Worm (Caenorhabditis elegans) whole organism, L2 larva: ENCODE data around the gene C18H9.5.

Experiments
- C34F6.9 ChIP-seq: fragments of 150-350 bp; optimal IDR thresholded peaks from 2 replicates; lab custom pipeline; 2014; ENCODE audit warnings: missing biosample characterization, missing genetic modification characterization
- F13H6.1 ChIP-seq: sonication (generic microtip); optimal IDR thresholded peaks from 2 replicates; lab custom pipeline; 2016; ENCODE audit warnings: missing genetic modification characterization, missing compliant biosample characterization
- R02D3.7 ChIP-seq: fragments of 150-350 bp; optimal IDR thresholded peaks from 2 replicates; lab custom pipeline; 2014; ENCODE audit warnings: missing biosample characterization, missing genetic modification characterization
- Y55F3AM.14 ChIP-seq: fragments of 200-800 bp; sonication (Bioruptor generic); optimal IDR thresholded peaks from 2 replicates; lab custom pipeline; 2018; ENCODE audit warnings: mild to moderate bottlenecking, missing genetic modification characterization, missing compliant biosample characterization
- ZK546.5 ChIP-seq: sonication (generic microtip); optimal IDR thresholded peaks from 2 replicates; lab custom pipeline; 2017; ENCODE audit warnings: missing biosample characterization, missing genetic modification characterization
- alr-1 ChIP-seq: fragments of 150-350 bp; optimal IDR thresholded peaks from 2 replicates; lab custom pipeline; 2014; ENCODE audit warnings: missing biosample characterization, missing genetic modification characterization
- aly-2 ChIP-seq: fragments of 150-350 bp; optimal IDR thresholded peaks from 2 replicates; lab custom pipeline; 2014; ENCODE audit warnings: missing biosample characterization, missing genetic modification characterization
- ama-1 ChIP-seq: fragments of 150-350 bp; optimal IDR thresholded peaks from 2 replicates; lab custom pipeline; 2018; ENCODE audit warnings: inconsistent platforms
- blmp-1 ChIP-seq: sonication (generic microtip); optimal IDR thresholded peaks from 2 replicates; lab custom pipeline; 2017; ENCODE audit warnings: missing genetic modification characterization, mild to moderate bottlenecking, missing compliant biosample characterization, antibody characterized with exemption, moderate library complexity; ENCODE audit not compliant: insufficient read depth
- ceh-16 ChIP-seq: fragments of 150-350 bp; optimal IDR thresholded peaks from 2 replicates; lab custom pipeline; 2014; ENCODE audit warnings: missing biosample characterization, missing genetic modification characterization
- ceh-82 ChIP-seq: fragments of 150-350 bp; optimal IDR thresholded peaks from 2 replicates; lab custom pipeline; 2014; ENCODE audit warnings: missing biosample characterization, missing genetic modification characterization
- crh-2 ChIP-seq: sonication (generic microtip); optimal IDR thresholded peaks from 2 replicates; lab custom pipeline; 2017; ENCODE audit warnings: missing biosample characterization, missing genetic modification characterization
- dmd-4 ChIP-seq: sonication (generic microtip); optimal IDR thresholded peaks from 2 replicates; lab custom pipeline; 2017; ENCODE audit warnings: missing biosample characterization, missing genetic modification characterization
- egl-27 ChIP-seq: sonication (generic microtip); optimal IDR thresholded peaks from 3 replicates; lab custom pipeline; 2017; ENCODE audit warnings: missing biosample characterization, missing genetic modification reagents, missing genetic modification characterization
- elt-1 ChIP-seq: fragments of 150-350 bp; optimal IDR thresholded peaks from 2 replicates; lab custom pipeline; 2014; ENCODE audit warnings: missing biosample characterization, missing genetic modification characterization
- elt-3 ChIP-seq: sonication (generic microtip); optimal IDR thresholded peaks from 2 replicates; lab custom pipeline; 2017; ENCODE audit warnings: missing biosample characterization, missing genetic modification characterization
- fos-1 ChIP-seq: fragments of 150-350 bp; optimal IDR thresholded peaks from 2 replicates; lab custom pipeline; 2014; ENCODE audit warnings: missing biosample characterization, missing genetic modification characterization
- gmeb-1 ChIP-seq: fragments of 150-350 bp; optimal IDR thresholded peaks from 2 replicates; lab custom pipeline; 2014; ENCODE audit warnings: missing biosample characterization, missing genetic modification characterization
- lin-11 ChIP-seq: fragments of 150-350 bp; sonication (generic microtip); optimal IDR thresholded peaks from 2 replicates; lab custom pipeline; 2014; ENCODE audit warnings: missing biosample characterization, missing genetic modification characterization, inconsistent platforms, mixed read lengths
- lin-13 ChIP-seq: fragments of 150-350 bp; optimal IDR thresholded peaks from 2 replicates; lab custom pipeline; 2014; ENCODE audit warnings: missing biosample characterization, missing genetic modification reagents, missing genetic modification characterization
- lin-39 ChIP-seq: fragments of 150-350 bp; optimal IDR thresholded peaks from 2 replicates; lab custom pipeline; 2014; ENCODE audit warnings: missing biosample characterization, missing genetic modification reagents, missing genetic modification characterization
- lsy-2 ChIP-seq, 2 experiments: fragments of 150-350 bp in 1 of 2; sonication (generic microtip) in 1 of 2; optimal IDR thresholded peaks; 2 replicates each; lab custom pipeline; 2014 to 2017; ENCODE audit warnings: missing biosample characterization in 2 of 2, missing genetic modification characterization in 2 of 2
- mab-5 ChIP-seq: fragments of 150-350 bp; optimal IDR thresholded peaks from 2 replicates; lab custom pipeline; 2014; ENCODE audit warnings: missing biosample characterization, missing genetic modification characterization
- mbf-1 ChIP-seq: sonication (generic microtip); optimal IDR thresholded peaks from 2 replicates; lab custom pipeline; 2017; ENCODE audit warnings: missing biosample characterization, missing genetic modification characterization
- mdl-1 ChIP-seq, 2 experiments: fragments of 150-350 bp in 1 of 2; sonication (generic microtip) in 1 of 2; optimal IDR thresholded peaks; 2 replicates each; lab custom pipeline; 2017; ENCODE audit warnings: missing biosample characterization in 2 of 2, missing genetic modification characterization in 2 of 2
- nhr-10 ChIP-seq: sonication (generic microtip); optimal IDR thresholded peaks from 2 replicates; lab custom pipeline; 2017; ENCODE audit warnings: missing biosample characterization, missing genetic modification characterization
- nhr-11 ChIP-seq: fragments of 150-350 bp; optimal IDR thresholded peaks from 2 replicates; lab custom pipeline; 2014; ENCODE audit warnings: missing biosample characterization, missing genetic modification characterization
- nhr-12 ChIP-seq: fragments of 150-350 bp; optimal IDR thresholded peaks from 2 replicates; lab custom pipeline; 2014; ENCODE audit warnings: missing biosample characterization, missing genetic modification characterization
- nhr-129 ChIP-seq: fragments of 150-350 bp; optimal IDR thresholded peaks from 2 replicates; lab custom pipeline; 2014; ENCODE audit warnings: missing biosample characterization, missing genetic modification characterization
- nhr-21 ChIP-seq: fragments of 150-350 bp; optimal IDR thresholded peaks from 2 replicates; lab custom pipeline; 2014; ENCODE audit warnings: missing biosample characterization, missing genetic modification characterization
- nhr-23 ChIP-seq: fragments of 150-350 bp; optimal IDR thresholded peaks from 2 replicates; lab custom pipeline; 2014; ENCODE audit warnings: missing biosample characterization, missing genetic modification reagents, missing genetic modification characterization
- nhr-237 ChIP-seq: fragments of 150-350 bp; optimal IDR thresholded peaks from 2 replicates; lab custom pipeline; 2014; ENCODE audit warnings: missing biosample characterization, missing genetic modification characterization
- nhr-25 ChIP-seq: fragments of 150-350 bp; sonication (generic microtip); optimal IDR thresholded peaks from 3 replicates; lab custom pipeline; 2014; ENCODE audit warnings: missing biosample characterization, missing genetic modification characterization
- nhr-6 ChIP-seq: fragments of 150-350 bp; optimal IDR thresholded peaks from 2 replicates; lab custom pipeline; 2014; ENCODE audit warnings: missing biosample characterization, missing genetic modification characterization
- nhr-77 ChIP-seq: fragments of 150-350 bp; optimal IDR thresholded peaks from 2 replicates; lab custom pipeline; 2014; ENCODE audit warnings: missing biosample characterization, missing genetic modification characterization
- peb-1 ChIP-seq: fragments of 150-350 bp; optimal IDR thresholded peaks from 2 replicates; lab custom pipeline; 2014; ENCODE audit warnings: missing biosample characterization, missing genetic modification characterization
- sem-4 ChIP-seq: fragments of 150-350 bp; optimal IDR thresholded peaks from 2 replicates; lab custom pipeline; 2014; ENCODE audit warnings: missing biosample characterization, missing genetic modification reagents, missing genetic modification characterization
- skn-1 ChIP-seq: sonication (generic microtip); optimal IDR thresholded peaks from 2 replicates; lab custom pipeline; 2017; ENCODE audit warnings: missing biosample characterization, missing genetic modification characterization
- sma-3 ChIP-seq: sonication (generic microtip); optimal IDR thresholded peaks from 2 replicates; lab custom pipeline; 2016; ENCODE audit warnings: missing genetic modification reagents, missing genetic modification characterization, missing compliant biosample characterization
- sma-9 ChIP-seq, 2 experiments: fragments of 150-350 bp in 1 of 2; sonication (generic microtip) in 1 of 2; optimal IDR thresholded peaks; 2 replicates each; lab custom pipeline; 2014 to 2016; ENCODE audit warnings: missing genetic modification characterization in 2 of 2, mild to moderate bottlenecking in 1 of 2, missing biosample characterization in 1 of 2, missing compliant biosample characterization in 1 of 2, missing genetic modification reagents in 1 of 2, moderate library complexity in 1 of 2
- snpc-4 ChIP-seq: fragments of 150-350 bp; optimal IDR thresholded peaks from 2 replicates; lab custom pipeline; 2014; ENCODE audit warnings: missing biosample characterization, missing genetic modification characterization
- unc-39 ChIP-seq: fragments of 150-350 bp; optimal IDR thresholded peaks from 2 replicates; lab custom pipeline; 2014; ENCODE audit warnings: missing biosample characterization, missing genetic modification characterization
- unc-55 ChIP-seq: fragments of 150-350 bp; sonication (generic microtip); optimal IDR thresholded peaks from 3 replicates; lab custom pipeline; 2014; ENCODE audit warnings: missing biosample characterization, missing genetic modification reagents, missing genetic modification characterization
- unc-62 ChIP-seq: fragments of 150-350 bp; optimal IDR thresholded peaks from 2 replicates; lab custom pipeline; 2014; ENCODE audit warnings: missing biosample characterization, missing genetic modification reagents, missing genetic modification characterization
- zag-1 ChIP-seq: fragments of 150-350 bp; optimal IDR thresholded peaks from 2 replicates; lab custom pipeline; 2014; ENCODE audit warnings: missing biosample characterization, missing genetic modification characterization
- ztf-1 ChIP-seq: fragments of 200-800 bp; sonication (Bioruptor generic); conservative IDR thresholded peaks from 2 replicates; pipeline ENCODE4 v1.3.6; 2022; ENCODE audit warnings: missing genetic modification characterization, missing compliant biosample characterization
- ztf-11 ChIP-seq: sonication (generic microtip); optimal IDR thresholded peaks from 2 replicates; lab custom pipeline; 2017; ENCODE audit warnings: missing biosample characterization, missing genetic modification characterization
- ztf-4 ChIP-seq: fragments of 150-350 bp; optimal IDR thresholded peaks from 2 replicates; lab custom pipeline; 2014; ENCODE audit warnings: missing biosample characterization, missing genetic modification characterization

C18H9.5 gene

DNA sequence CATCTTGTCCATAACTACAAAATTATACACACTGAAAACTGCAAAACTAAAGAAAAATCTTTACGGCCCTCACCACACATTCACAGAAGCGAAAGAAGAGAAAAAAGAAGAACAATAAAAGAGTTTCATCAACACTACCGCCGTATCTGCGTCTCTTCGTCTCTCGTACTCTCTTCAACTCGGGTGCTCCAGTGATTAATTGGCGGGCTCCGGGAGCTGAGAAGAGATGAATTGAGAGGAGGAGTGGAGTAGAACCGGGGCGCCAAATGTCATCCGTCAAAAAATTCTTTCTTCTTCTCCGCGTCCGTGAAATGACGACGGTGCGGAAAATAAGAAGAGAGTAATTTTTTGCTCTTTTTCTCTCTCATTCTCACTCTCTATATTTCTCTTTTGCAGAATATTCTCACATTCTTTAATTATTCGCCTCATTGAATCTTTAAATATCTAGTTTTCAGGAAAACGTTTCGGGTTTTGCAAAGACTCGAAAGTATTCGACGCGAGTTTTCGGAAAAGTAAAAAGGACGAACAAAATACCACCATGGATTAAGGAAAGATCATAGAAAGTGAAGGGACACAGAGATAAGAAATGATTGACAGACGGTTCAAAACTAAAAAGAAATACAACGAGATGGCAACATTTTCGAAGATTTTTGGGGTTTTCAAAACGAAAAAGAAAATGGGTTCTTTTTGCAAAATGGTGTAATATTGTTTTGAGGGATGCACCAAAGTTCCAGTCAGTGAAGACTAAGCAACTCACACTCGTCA is 12.3 kb upstream of the C18H9.5 start:
- TF ChIP-seq nhr-237 = no peak
- no peak for TF ChIP-seq ztf-11 (tag; lab: Kevin White, UChicago)
- TF ChIP-seq nhr-25 (tag; lab: Kevin White, UChicago) = no peak
- TF ChIP-seq blmp-1 (tag; lab: Kevin White, UChicago) = no peak
- no peak for TF ChIP-seq ceh-82
- no peak for TF ChIP-seq mbf-1
- TF ChIP-seq ztf-1 (GFP tag; lab: Robert Waterston, UW) = no peak
- no peak for TF ChIP-seq ama-1 (lab: Kevin White, UChicago)
- TF ChIP-seq zag-1 = no peak
- TF ChIP-seq elt-3 (tag; lab: Kevin White, UChicago) = no peak
- TF ChIP-seq unc-39 (tag; lab: Kevin White, UChicago) = no peak
- peak; percentile 43 for TF ChIP-seq lin-13 (GFP tag; lab: Kevin White, UChicago)
- TF ChIP-seq ztf-4 (tag; lab: Kevin White, UChicago) = no peak
- TF ChIP-seq nhr-6 (tag; lab: Kevin White, UChicago) = no peak
- TF ChIP-seq nhr-12 (tag; lab: Kevin White, UChicago) = no peak
- no peak for TF ChIP-seq mdl-1 (tag; optimal IDR thresholded peaks at IDR 0.05; lab: Kevin White, UChicago)
- TF ChIP-seq nhr-77 (tag; lab: Kevin White, UChicago) = no peak
- no peak for TF ChIP-seq ceh-16
- peak; percentile 55 for TF ChIP-seq unc-55 (GFP tag; lab: Kevin White, UChicago)
- TF ChIP-seq lin-11 (tag; lab: Kevin White, UChicago) = no peak
- TF ChIP-seq sem-4 (tag; lab: Kevin White, UChicago) = peak; percentile 65
- TF ChIP-seq nhr-23 (tag; lab: Kevin White, UChicago) = no peak
- no peak for TF ChIP-seq aly-2 (tag; lab: Kevin White, UChicago)
- TF ChIP-seq crh-2 (tag; lab: Kevin White, UChicago) = peak; percentile 20
- no peak for TF ChIP-seq nhr-11 (tag; lab: Kevin White, UChicago)
- no peak for TF ChIP-seq sma-3 (GFP tag; lab: Kevin White, UChicago)
- peak; percentile 39 for TF ChIP-seq nhr-129
- TF ChIP-seq skn-1 (tag; lab: Kevin White, UChicago) = no peak
- TF ChIP-seq R02D3.7 = no peak
- peak in 1 of 2 experiments; percentile 55 for TF ChIP-seq lsy-2 (tag; optimal IDR thresholded peaks at IDR 0.05; lab: Kevin White, UChicago)
- TF ChIP-seq C34F6.9 (tag; lab: Kevin White, UChicago) = peak; percentile 49
- no peak for TF ChIP-seq fos-1
- TF ChIP-seq F13H6.1 (tag; lab: Kevin White, UChicago) = peak; percentile 77
- no peak for TF ChIP-seq egl-27
- peak; percentile 88 for TF ChIP-seq mab-5
- TF ChIP-seq gmeb-1 (tag; lab: Kevin White, UChicago) = no peak
- no peak for TF ChIP-seq elt-1 (tag; lab: Kevin White, UChicago)
- TF ChIP-seq lin-39 = peak; percentile 86
- peak; percentile 20 for TF ChIP-seq unc-62
- peak; percentile 37 for TF ChIP-seq Y55F3AM.14 (GFP tag; lab: Kevin White, UChicago)
- TF ChIP-seq nhr-10 (tag; lab: Kevin White, UChicago) = no peak
- no peak for TF ChIP-seq snpc-4 (tag; lab: Kevin White, UChicago)
- no peak for TF ChIP-seq dmd-4 (tag; lab: Kevin White, UChicago)
- no peak for TF ChIP-seq alr-1 (tag; lab: Kevin White, UChicago)
- no peak for TF ChIP-seq peb-1 (tag; lab: Kevin White, UChicago)
- peak; percentile 44 for TF ChIP-seq sma-9 (GFP tag; optimal IDR thresholded peaks at IDR 0.05; lab: Kevin White, UChicago)
- TF ChIP-seq sma-9 (tag; optimal IDR thresholded peaks at IDR 0.05; lab: Kevin White, UChicago) = no peak
- no peak for TF ChIP-seq ZK546.5 (tag; lab: Kevin White, UChicago)
- TF ChIP-seq nhr-21 = no peak
